Fruit fly (Drosophila melanogaster) whole organism, embryonic: ENCODE measurements around the gene path.

Experiments
- Aef1 ChIP-seq: fragments of 200-800 bp; sonication (Bioruptor generic); IDR thresholded peaks from 3 replicates; pipeline ENCODE4 v1.3.6; 2022; ENCODE audit warnings: missing biosample characterization, missing genetic modification characterization
- CG10366 ChIP-seq: fragments of 200-800 bp; sonication (Bioruptor generic); IDR thresholded peaks from 2 replicates; pipeline ENCODE4 v1.3.6; 2022; ENCODE audit warnings: missing biosample characterization, missing genetic modification characterization
- CG11504 ChIP-seq: fragments of 200-800 bp; sonication (Bioruptor generic); optimal IDR thresholded peaks from 3 replicates; lab custom pipeline; 2019; ENCODE audit warnings: missing biosample characterization, mild to moderate bottlenecking, missing genetic modification characterization, moderate library complexity
- CG12299 ChIP-seq: fragments of 200-800 bp; sonication (Bioruptor generic); optimal IDR thresholded peaks from 2 replicates; lab custom pipeline; 2018; ENCODE audit warnings: missing biosample characterization, mild to moderate bottlenecking, missing genetic modification characterization
- CG12391 ChIP-seq: fragments of 200-800 bp; sonication (Bioruptor generic); optimal IDR thresholded peaks from 3 replicates; lab custom pipeline; 2018; ENCODE audit warnings: missing biosample characterization, mild to moderate bottlenecking, missing genetic modification characterization, moderate library complexity
- CG14667 ChIP-seq: fragments of 200-800 bp; sonication (Bioruptor generic); IDR thresholded peaks from 2 replicates; pipeline ENCODE4 v1.3.6; 2022; ENCODE audit warnings: missing biosample characterization, missing genetic modification characterization
- CG15696 ChIP-seq: fragments of 200-800 bp; sonication (Bioruptor generic); optimal IDR thresholded peaks from 2 replicates; lab custom pipeline; 2019; ENCODE audit warnings: missing biosample characterization, mild to moderate bottlenecking, missing genetic modification characterization, moderate library complexity
- CG16815 ChIP-seq: fragments of 200-800 bp; sonication (Bioruptor generic); optimal IDR thresholded peaks from 3 replicates; lab custom pipeline; 2017; ENCODE audit warnings: missing biosample characterization, mild to moderate bottlenecking, missing genetic modification characterization
- CG17328 ChIP-seq: fragments of 200-800 bp; sonication (Bioruptor generic); IDR thresholded peaks from 2 replicates; pipeline ENCODE4 v1.3.6; 2022; ENCODE audit warnings: missing biosample characterization, missing genetic modification characterization
- CG17912 ChIP-seq: fragments of 200-800 bp; sonication (Bioruptor generic); optimal IDR thresholded peaks from 2 replicates; lab custom pipeline; 2018; ENCODE audit warnings: missing biosample characterization, mild to moderate bottlenecking, missing genetic modification characterization
- CG2712 ChIP-seq: fragments of 200-800 bp; optimal IDR thresholded peaks from 3 replicates; lab custom pipeline; 2019; ENCODE audit warnings: missing biosample characterization, mild to moderate bottlenecking, missing genetic modification characterization, moderate library complexity
- CG2875 ChIP-seq: fragments of 200-800 bp; sonication (Bioruptor generic); optimal IDR thresholded peaks from 2 replicates; lab custom pipeline; 2017; ENCODE audit warnings: missing biosample characterization, mild to moderate bottlenecking, missing genetic modification characterization, missing genetic modification reagents
- CG33557 ChIP-seq: fragments of 200-800 bp; sonication (Bioruptor generic); optimal IDR thresholded peaks from 2 replicates; lab custom pipeline; 2019; ENCODE audit warnings: missing biosample characterization, mild to moderate bottlenecking, missing genetic modification characterization, moderate library complexity
- CG4424 ChIP-seq: fragments of 200-800 bp; sonication (Bioruptor generic); optimal IDR thresholded peaks from 3 replicates; lab custom pipeline; 2016; ENCODE audit warnings: missing biosample characterization, missing genetic modification characterization
- CG5245 ChIP-seq: fragments of 200-800 bp; sonication (Bioruptor generic); optimal IDR thresholded peaks from 3 replicates; lab custom pipeline; 2016; ENCODE audit warnings: missing biosample characterization, missing genetic modification characterization
- CG6689 ChIP-seq: fragments of 200-800 bp; sonication (Bioruptor generic); IDR thresholded peaks from 2 replicates; pipeline ENCODE4 v1.3.6; 2022; ENCODE audit warnings: missing biosample characterization, missing genetic modification characterization
- CG8388 ChIP-seq: fragments of 200-800 bp; sonication (Bioruptor generic); optimal IDR thresholded peaks from 2 replicates; lab custom pipeline; 2019; ENCODE audit warnings: missing biosample characterization, mild to moderate bottlenecking, missing genetic modification characterization, moderate library complexity
- CG9609 ChIP-seq: fragments of 200-800 bp; sonication (Bioruptor generic); optimal IDR thresholded peaks from 3 replicates; lab custom pipeline; 2016; ENCODE audit warnings: missing biosample characterization, missing genetic modification characterization
- D ChIP-seq, 2 experiments: fragments of 200-800 bp in 1 of 2; fragments of >200 bp in 1 of 2; sonication (Bioruptor generic) in 1 of 2; optimal IDR thresholded peaks; 2 replicates in 1 of 2; 3 replicates in 1 of 2; lab custom pipeline; 2017; ENCODE audit warnings: mild to moderate bottlenecking in 1 of 2, missing biosample characterization in 1 of 2, missing genetic modification characterization in 1 of 2, missing genetic modification reagents in 1 of 2
- Fer1 ChIP-seq: fragments of 200-800 bp; sonication (Bioruptor generic); optimal IDR thresholded peaks from 2 replicates; lab custom pipeline; 2017; ENCODE audit warnings: missing biosample characterization, mild to moderate bottlenecking, missing genetic modification characterization
- HmgZ ChIP-seq: fragments of 200-800 bp; sonication (Bioruptor generic); optimal IDR thresholded peaks from 2 replicates; lab custom pipeline; 2018; ENCODE audit warnings: missing biosample characterization, mild to moderate bottlenecking, missing genetic modification characterization
- Hr51 ChIP-seq, 2 experiments: fragments of 200-800 bp; sonication (Bioruptor generic); optimal IDR thresholded peaks; 2 replicates in 1 of 2; 3 replicates in 1 of 2; lab custom pipeline; 2016 to 2018; ENCODE audit warnings: missing biosample characterization in 2 of 2, missing genetic modification characterization in 2 of 2, mild to moderate bottlenecking in 1 of 2, moderate library complexity in 1 of 2
- Hsf ChIP-seq: fragments of 200-800 bp; sonication (Bioruptor generic); optimal IDR thresholded peaks from 3 replicates; lab custom pipeline; 2016; ENCODE audit warnings: missing biosample characterization, missing genetic modification characterization
- Lim3 ChIP-seq: fragments of 200-800 bp; sonication (Bioruptor generic); IDR thresholded peaks from 2 replicates; pipeline ENCODE4 v1.3.6; 2022; ENCODE audit warnings: missing biosample characterization, missing genetic modification characterization
- Nf-YB ChIP-seq: fragments of 200-800 bp; sonication (Bioruptor generic); optimal IDR thresholded peaks from 3 replicates; lab custom pipeline; 2019; ENCODE audit warnings: missing biosample characterization, mild to moderate bottlenecking, missing genetic modification characterization, moderate library complexity
- NfI ChIP-seq: fragments of 200-800 bp; sonication (Bioruptor generic); optimal IDR thresholded peaks from 3 replicates; lab custom pipeline; 2018; ENCODE audit warnings: missing biosample characterization, mild to moderate bottlenecking, missing genetic modification characterization, moderate library complexity
- Sox102F ChIP-seq: fragments of 200-800 bp; sonication (Bioruptor generic); optimal IDR thresholded peaks from 2 replicates; lab custom pipeline; 2018; ENCODE audit warnings: missing biosample characterization, mild to moderate bottlenecking, missing genetic modification characterization, moderate library complexity
- Spps ChIP-seq: fragments of 200-800 bp; sonication (Bioruptor generic); optimal IDR thresholded peaks from 2 replicates; lab custom pipeline; 2018; ENCODE audit warnings: missing biosample characterization, mild to moderate bottlenecking, missing genetic modification characterization
- Ssrp ChIP-seq: fragments of 200-800 bp; sonication (Bioruptor generic); optimal IDR thresholded peaks from 2 replicates; lab custom pipeline; 2018; ENCODE audit warnings: missing biosample characterization, mild to moderate bottlenecking, missing genetic modification characterization, moderate library complexity
- Taf1 ChIP-seq: fragments of 200-800 bp; sonication (Bioruptor generic); IDR thresholded peaks from 2 replicates; pipeline ENCODE4 v1.3.6; 2022; ENCODE audit warnings: missing biosample characterization, missing genetic modification characterization
- YL-1 ChIP-seq: fragments of 200-800 bp; sonication (Bioruptor generic); optimal IDR thresholded peaks from 3 replicates; lab custom pipeline; 2017; ENCODE audit warnings: missing biosample characterization, mild to moderate bottlenecking, missing genetic modification characterization
- az2 ChIP-seq: fragments of 200-800 bp; sonication (Bioruptor generic); optimal IDR thresholded peaks from 3 replicates; lab custom pipeline; 2016; ENCODE audit warnings: missing biosample characterization, missing genetic modification characterization
- bcd ChIP-seq: fragments of 200-800 bp; sonication (Bioruptor generic); optimal IDR thresholded peaks from 2 replicates; lab custom pipeline; 2017; ENCODE audit warnings: missing biosample characterization, mild to moderate bottlenecking, missing genetic modification characterization
- dati ChIP-seq: fragments of 200-800 bp; sonication (Bioruptor generic); IDR thresholded peaks from 2 replicates; pipeline ENCODE4 v1.3.6; 2022; ENCODE audit warnings: missing biosample characterization, missing genetic modification characterization
- dmrt99B ChIP-seq: fragments of 200-800 bp; sonication (Bioruptor generic); optimal IDR thresholded peaks from 2 replicates; lab custom pipeline; 2018; ENCODE audit warnings: missing biosample characterization, mild to moderate bottlenecking, missing genetic modification characterization, moderate library complexity
- dpn ChIP-seq, 2 experiments: fragments of 200-800 bp; sonication (Bioruptor generic); optimal IDR thresholded peaks; 3 replicates each; lab custom pipeline; 2016; ENCODE audit warnings: missing biosample characterization in 2 of 2, missing genetic modification characterization in 2 of 2
- ewg ChIP-seq: fragments of 200-800 bp; sonication (Bioruptor generic); optimal IDR thresholded peaks from 3 replicates; lab custom pipeline; 2017; ENCODE audit warnings: mild to moderate bottlenecking, missing biosample characterization, missing genetic modification reagents, missing genetic modification characterization
- gcm ChIP-seq: fragments of 200-800 bp; sonication (Bioruptor generic); optimal IDR thresholded peaks from 2 replicates; lab custom pipeline; 2019; ENCODE audit warnings: missing biosample characterization, mild to moderate bottlenecking, missing genetic modification characterization, moderate library complexity
- lola ChIP-seq, 3 experiments: fragments of >200 bp in 2 of 3; fragments of 200-800 bp in 1 of 3; sonication (Bioruptor generic) in 1 of 3; optimal IDR thresholded peaks; 2 replicates each; lab custom pipeline; 2017 to 2019; ENCODE audit warnings: missing biosample characterization in 3 of 3, missing genetic modification characterization in 3 of 3, mild to moderate bottlenecking in 1 of 3, moderate library complexity in 1 of 3
- nom ChIP-seq: fragments of 200-800 bp; sonication (Bioruptor generic); optimal IDR thresholded peaks from 2 replicates; lab custom pipeline; 2017; ENCODE audit warnings: missing biosample characterization, missing genetic modification characterization, mild to moderate bottlenecking, moderate library complexity, missing genetic modification reagents
- org-1 ChIP-seq: fragments of 200-800 bp; sonication (Bioruptor generic); optimal IDR thresholded peaks from 2 replicates; lab custom pipeline; 2017; ENCODE audit warnings: missing biosample characterization, missing genetic modification characterization
- sc ChIP-seq, 3 experiments: fragments of >200 bp in 2 of 3; fragments of 200-800 bp in 1 of 3; sonication (Bioruptor generic) in 1 of 3; optimal IDR thresholded peaks; 2 replicates in 2 of 3; 3 replicates in 1 of 3; lab custom pipeline; 2017; ENCODE audit warnings: mild to moderate bottlenecking in 1 of 3, missing biosample characterization in 1 of 3, missing genetic modification characterization in 1 of 3, missing genetic modification reagents in 1 of 3
- slbo ChIP-seq: fragments of 200-800 bp; sonication (Bioruptor generic); IDR thresholded peaks from 2 replicates; pipeline ENCODE4 v1.3.6; 2022; ENCODE audit warnings: missing biosample characterization, missing genetic modification characterization
- sob ChIP-seq: fragments of 200-800 bp; sonication (Bioruptor generic); IDR thresholded peaks from 2 replicates; pipeline ENCODE4 v1.3.6; 2022; ENCODE audit warnings: missing biosample characterization, missing genetic modification characterization
- tap ChIP-seq: fragments of 200-800 bp; optimal IDR thresholded peaks from 3 replicates; lab custom pipeline; 2019; ENCODE audit warnings: missing biosample characterization, mild to moderate bottlenecking, missing genetic modification characterization, moderate library complexity
- tup ChIP-seq: fragments of 200-800 bp; sonication (Bioruptor generic); optimal IDR thresholded peaks from 2 replicates; lab custom pipeline; 2016; ENCODE audit warnings: missing biosample characterization, mild to moderate bottlenecking, missing genetic modification characterization, moderate library complexity
- vnd ChIP-seq: fragments of 200-800 bp; sonication (Bioruptor generic); IDR thresholded peaks from 3 replicates; pipeline ENCODE4 v1.3.6; 2022; ENCODE audit warnings: missing biosample characterization, missing genetic modification characterization; ENCODE audit not compliant: partially characterized antibody
- zfh1 ChIP-seq: fragments of 200-800 bp; sonication (Bioruptor generic); IDR thresholded peaks from 3 replicates; pipeline ENCODE4 v1.3.6; 2022; ENCODE audit warnings: missing biosample characterization, missing genetic modification characterization

Gene path

dm6 chr3L:9508653-9509036 lies 3.5 kb upstream of the path start (continued):
- TF ChIP-seq YL-1 (GFP tag; lab: Kevin White, UChicago) (no peak), CG4424 (GFP tag; lab: Kevin White, UChicago) (peak; percentile 29), ewg (GFP tag; lab: Kevin White, UChicago) (peak; percentile 2), CG33557 (GFP tag; lab: Kevin White, UChicago) (peak; percentile 51), Taf1 (GFP tag; lab: Robert Waterston, UW) (no peak), CG12391 (tag; lab: Kevin White, UChicago) (peak; percentile 77), CG15696 (peak; percentile 15), CG11504 (tag; lab: Kevin White, UChicago) (peak; percentile 80), Spps (tag; lab: Kevin White, UChicago) (peak; percentile 38), tap (tag; lab: Kevin White, UChicago) (peak; percentile 65), NfI (GFP tag; lab: Kevin White, UChicago) (peak; percentile 37), lola (GFP tag; optimal IDR thresholded peaks at IDR 0.05; lab: Kevin White, UChicago) (peak in 1 of 3 experiments; percentile 61), CG5245 (GFP tag; lab: Kevin White, UChicago) (peak; percentile 27), Lim3 (GFP tag; lab: Robert Waterston, UW) (no peak), Nf-YB (GFP tag; lab: Kevin White, UChicago) (peak; percentile 37), CG17328 (peak; percentile 61), gcm (GFP tag; lab: Kevin White, UChicago) (peak; percentile 73), dmrt99B (tag; lab: Kevin White, UChicago) (peak; percentile 80), CG6689 (GFP tag; lab: Robert Waterston, UW) (peak; percentile 51), CG8388 (GFP tag; lab: Kevin White, UChicago) (peak; percentile 72), dati (GFP tag; lab: Robert Waterston, UW) (no peak), zfh1 (GFP tag; lab: Robert Waterston, UW) (peak; percentile 28; the same call in 1 of the 3 replicates), CG14667 (GFP tag; lab: Robert Waterston, UW) (no peak), org-1 (GFP tag; lab: Kevin White, UChicago) (peak; percentile 24), CG16815 (GFP tag; lab: Kevin White, UChicago) (peak; percentile 30), Aef1 (peak; percentile 17; the same call in 1 of the 3 replicates), CG10366 (GFP tag; lab: Robert Waterston, UW) (peak; percentile 31; the same call in 1 of the 2 replicates), CG12299 (tag; lab: Kevin White, UChicago) (peak; percentile 14), D (optimal IDR thresholded peaks at IDR 0.05; lab: Kevin White, UChicago) (no peak), D (GFP tag; optimal IDR thresholded peaks at IDR 0.05; lab: Kevin White, UChicago) (peak; percentile 53), Ssrp (peak; percentile 53), CG2712 (tag; lab: Kevin White, UChicago) (peak; percentile 84), CG9609 (GFP tag; lab: Kevin White, UChicago) (no peak), Hr51 (GFP tag; optimal IDR thresholded peaks at IDR 0.05; lab: Kevin White, UChicago) (peak in 1 of 2 experiments; percentile 75), az2 (GFP tag; lab: Kevin White, UChicago) (peak; percentile 12), nom (GFP tag; lab: Kevin White, UChicago) (no peak), slbo (GFP tag; lab: Robert Waterston, UW) (peak; percentile 36; the same call in 1 of the 2 replicates), Sox102F (GFP tag; lab: Kevin White, UChicago) (peak; percentile 69), bcd (peak; percentile 44), sob (0 out of 2 replicates have a peak, but pooled peaks have one; percentile 21), dpn (GFP tag; optimal IDR thresholded peaks at IDR 0.05; lab: Kevin White, UChicago) (peak in 1 of 2 experiments; percentile 0), Fer1 (GFP tag; lab: Kevin White, UChicago) (peak; percentile 34), Hsf (GFP tag; lab: Kevin White, UChicago) (no peak), HmgZ (tag; lab: Kevin White, UChicago) (no peak), CG17912 (GFP tag; lab: Kevin White, UChicago) (no peak), vnd (GFP tag; lab: Robert Waterston, UW) (no peak), CG2875 (peak; percentile 68), tup (GFP tag; lab: Kevin White, UChicago) (no peak), sc (optimal IDR thresholded peaks at IDR 0.05; lab: Kevin White, UChicago) (no peak), sc (GFP tag; optimal IDR thresholded peaks at IDR 0.05; lab: Kevin White, UChicago) (peak; percentile 32)
